Fruit fly (Drosophila melanogaster): ENCODE measurements around the gene CG42537.

The CG42537 gene

dm6 chr3R:6410412-6411225 is 33.0 kb downstream of the CG42537 start:
- TF ChIP-seq usp (GFP tag; optimal IDR thresholded peaks at IDR 0.05) (no peak), psq (optimal IDR thresholded peaks at IDR 0.05) (no peak), EcR (GFP tag; optimal IDR thresholded peaks at IDR 0.05) (peak in 1 of 2 experiments; percentile 81), CG8478 (optimal IDR thresholded peaks at IDR 0.05) (no peak), pan (optimal IDR thresholded peaks at IDR 0.05) (no peak), Dll (optimal IDR thresholded peaks at IDR 0.05) (no peak)

dm6 chr3R:6411454-6412204 is 34.0 kb downstream of the CG42537 start:
- TF ChIP-seq CG8478 (optimal IDR thresholded peaks at IDR 0.05) (no peak), Dll (optimal IDR thresholded peaks at IDR 0.05) (no peak), usp (GFP tag; optimal IDR thresholded peaks at IDR 0.05) (no peak), pan (optimal IDR thresholded peaks at IDR 0.05) (no peak), psq (optimal IDR thresholded peaks at IDR 0.05) (no peak), EcR (GFP tag; optimal IDR thresholded peaks at IDR 0.05) (no peak)

dm6 chr3R:6413771-6414438 is 36.3 kb downstream of the CG42537 start:
- no peak for TF ChIP-seq Dll (optimal IDR thresholded peaks at IDR 0.05)
- no peak for TF ChIP-seq usp (GFP tag; optimal IDR thresholded peaks at IDR 0.05)
- TF ChIP-seq pan (optimal IDR thresholded peaks at IDR 0.05) = no peak
- TF ChIP-seq psq (optimal IDR thresholded peaks at IDR 0.05) = no peak
- no peak for TF ChIP-seq EcR (GFP tag; optimal IDR thresholded peaks at IDR 0.05)
- no peak for TF ChIP-seq CG8478 (optimal IDR thresholded peaks at IDR 0.05)

DNA sequence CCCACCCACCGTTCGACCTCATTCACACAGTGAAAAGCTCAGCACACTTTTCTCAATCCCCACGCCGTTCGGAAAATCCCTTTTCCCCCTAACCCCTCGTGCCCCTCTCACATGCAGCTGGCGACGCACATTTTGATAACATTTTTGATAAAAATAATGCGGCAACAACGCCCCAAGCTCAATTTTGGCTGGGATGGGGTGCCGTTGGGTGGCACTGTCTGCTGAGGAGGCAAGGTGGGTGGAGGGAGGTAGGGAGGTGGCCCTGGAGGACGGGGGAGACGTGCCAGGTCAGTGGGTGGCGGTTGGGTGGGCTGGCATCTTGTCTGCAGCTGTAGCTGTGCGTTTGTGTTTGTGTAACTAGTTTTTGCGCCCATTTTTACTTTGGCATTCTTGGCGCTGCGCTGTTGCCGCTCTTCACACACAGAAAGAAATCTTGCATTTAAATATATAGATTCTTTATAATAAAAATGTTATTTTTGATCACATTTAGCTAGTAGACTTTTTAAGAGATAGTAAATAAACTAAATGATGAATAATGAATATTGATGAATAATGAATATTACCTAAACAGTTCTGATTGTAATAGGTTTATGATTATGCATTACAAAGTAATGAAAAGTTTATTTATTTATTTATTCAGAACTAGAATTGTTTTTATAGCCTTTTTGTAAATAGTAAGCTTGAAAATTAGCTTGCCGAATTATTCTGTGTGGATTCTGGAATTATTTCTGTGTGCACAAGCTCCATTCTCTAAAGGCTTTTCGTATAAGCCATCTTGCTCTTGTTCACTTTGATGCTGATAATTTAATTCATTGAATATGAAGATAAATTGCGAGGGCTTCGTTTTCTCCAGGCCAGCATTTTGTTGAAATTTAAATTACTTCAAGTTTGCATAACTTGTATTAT is 37.1 kb downstream of the CG42537 start:
- TF ChIP-seq EcR (GFP tag; optimal IDR thresholded peaks at IDR 0.05) = no peak
- no peak for TF ChIP-seq CG8478 (optimal IDR thresholded peaks at IDR 0.05)
- TF ChIP-seq psq (optimal IDR thresholded peaks at IDR 0.05) = no peak
- no peak for TF ChIP-seq Dll (optimal IDR thresholded peaks at IDR 0.05)
- no peak for TF ChIP-seq pan (optimal IDR thresholded peaks at IDR 0.05)
- no peak for TF ChIP-seq usp (GFP tag; optimal IDR thresholded peaks at IDR 0.05)

- no peak for TF ChIP-seq pan (optimal IDR thresholded peaks at IDR 0.05)
- no peak for TF ChIP-seq Dll (optimal IDR thresholded peaks at IDR 0.05)
- no peak for TF ChIP-seq psq (optimal IDR thresholded peaks at IDR 0.05)
- no peak for TF ChIP-seq usp (GFP tag; optimal IDR thresholded peaks at IDR 0.05)
- TF ChIP-seq CG8478 (optimal IDR thresholded peaks at IDR 0.05) = no peak
- TF ChIP-seq EcR (GFP tag; optimal IDR thresholded peaks at IDR 0.05) = no peak
These were observed 38.6 kb downstream of the CG42537 start for dm6 chr3R:6416242-6416641.

dm6 chr3R:6419103-6419502 is 41.5 kb downstream of the CG42537 start:
- TF ChIP-seq usp (GFP tag; optimal IDR thresholded peaks at IDR 0.05) = no peak
- no peak for TF ChIP-seq CG8478 (optimal IDR thresholded peaks at IDR 0.05)
- TF ChIP-seq psq (optimal IDR thresholded peaks at IDR 0.05) = no peak
- TF ChIP-seq pan (optimal IDR thresholded peaks at IDR 0.05) = no peak
- TF ChIP-seq Dll (optimal IDR thresholded peaks at IDR 0.05) = no peak
- TF ChIP-seq EcR (GFP tag; optimal IDR thresholded peaks at IDR 0.05) = no peak

DNA sequence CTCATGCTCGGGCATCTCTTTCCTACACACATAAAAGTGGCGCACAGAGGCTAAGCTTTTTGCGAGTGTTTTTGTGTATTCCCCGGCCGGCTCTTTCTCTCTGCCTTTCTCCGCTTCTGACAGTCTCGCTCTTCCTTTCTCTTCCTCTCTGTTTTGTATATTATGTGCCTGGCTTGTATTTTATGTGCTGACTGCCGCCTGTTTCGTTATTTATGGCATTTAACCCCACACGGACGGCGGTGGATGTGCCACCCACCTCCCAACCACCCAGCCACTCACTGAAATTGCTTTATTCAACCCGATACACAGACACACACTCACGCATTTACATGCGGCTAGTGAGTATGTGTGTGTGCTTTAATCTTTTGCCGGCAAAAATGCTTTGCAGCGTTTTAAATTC is 42.3 kb downstream of the CG42537 start:
- TF ChIP-seq CG8478 (optimal IDR thresholded peaks at IDR 0.05) = no peak
- no peak for TF ChIP-seq EcR (GFP tag; optimal IDR thresholded peaks at IDR 0.05)
- no peak for TF ChIP-seq pan (optimal IDR thresholded peaks at IDR 0.05)
- no peak for TF ChIP-seq usp (GFP tag; optimal IDR thresholded peaks at IDR 0.05)
- no peak for TF ChIP-seq psq (optimal IDR thresholded peaks at IDR 0.05)
- TF ChIP-seq Dll (optimal IDR thresholded peaks at IDR 0.05) = no peak

- TF ChIP-seq CG8478 (optimal IDR thresholded peaks at IDR 0.05) (no peak), pan (optimal IDR thresholded peaks at IDR 0.05) (no peak), EcR (GFP tag; optimal IDR thresholded peaks at IDR 0.05) (no peak), psq (optimal IDR thresholded peaks at IDR 0.05) (no peak)
These were observed 43.7 kb downstream of the CG42537 start for dm6 chr3R:6421263-6421662.

- peak; percentile 70 to 92 for TF ChIP-seq EcR (GFP tag; optimal IDR thresholded peaks at IDR 0.05)
- TF ChIP-seq usp (GFP tag; optimal IDR thresholded peaks at IDR 0.05) = no peak
These were observed 44.1 kb downstream of the CG42537 start for dm6 chr3R:6421712-6422141.

DNA sequence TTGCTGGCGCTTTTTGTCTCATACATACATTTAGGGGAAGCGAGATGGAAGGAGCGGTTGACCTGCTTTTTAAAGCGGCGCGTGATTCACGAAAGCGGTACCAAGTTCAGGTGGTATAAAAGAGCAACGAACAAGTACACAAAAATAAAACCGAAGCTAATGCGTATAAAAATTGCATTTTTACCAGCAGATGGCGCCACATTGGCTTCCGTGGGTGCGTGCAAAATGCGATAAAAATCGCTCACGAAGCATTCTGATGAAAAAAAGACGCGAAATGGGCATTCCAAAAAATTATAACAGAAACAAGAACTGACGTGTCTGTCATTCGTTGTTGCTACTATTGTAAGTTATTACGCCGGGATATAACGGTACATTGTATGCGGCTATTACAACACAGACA is 45.5 kb downstream of the CG42537 start:
- TF ChIP-seq pan (optimal IDR thresholded peaks at IDR 0.05) (no peak), usp (GFP tag; optimal IDR thresholded peaks at IDR 0.05) (no peak), EcR (GFP tag; optimal IDR thresholded peaks at IDR 0.05) (no peak), Dll (optimal IDR thresholded peaks at IDR 0.05) (no peak), psq (optimal IDR thresholded peaks at IDR 0.05) (no peak), CG8478 (optimal IDR thresholded peaks at IDR 0.05) (no peak)

DNA sequence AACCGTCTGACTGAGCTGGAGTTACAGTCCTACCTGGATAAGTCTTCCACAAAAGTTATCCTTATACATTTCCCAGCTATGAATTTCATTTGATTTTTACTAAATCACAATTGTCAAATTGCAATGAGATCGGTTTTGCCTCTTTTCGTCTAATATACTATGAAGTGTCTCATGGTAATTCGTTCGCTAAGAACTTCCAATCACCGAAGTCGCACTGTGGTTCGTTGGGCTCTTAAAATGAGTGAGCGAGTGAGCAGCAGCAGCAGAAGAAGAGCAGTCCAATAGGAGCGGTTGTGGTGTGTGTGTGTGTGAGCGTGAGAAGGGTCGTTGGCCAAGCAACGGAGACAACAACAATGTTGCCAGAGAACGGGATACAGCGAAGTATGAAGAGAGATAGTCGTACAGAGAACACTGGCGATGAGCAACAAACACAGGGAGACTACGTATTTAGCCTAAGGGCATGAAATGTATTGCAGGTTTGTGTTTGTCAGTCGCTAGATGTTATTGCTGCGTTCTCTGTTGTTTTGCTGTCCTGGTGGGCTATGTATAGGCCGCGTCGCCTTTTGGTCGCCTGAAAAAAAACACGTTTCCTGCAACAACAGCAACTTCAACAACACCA is 46.5 kb downstream of the CG42537 start:
- TF ChIP-seq pan (optimal IDR thresholded peaks at IDR 0.05) (no peak), CG8478 (optimal IDR thresholded peaks at IDR 0.05) (no peak), psq (optimal IDR thresholded peaks at IDR 0.05) (no peak), EcR (GFP tag; optimal IDR thresholded peaks at IDR 0.05) (peak; percentile 36 to 95)
